Fruit fly (Drosophila melanogaster): Measurements from ENCODE around the gene Syx13.
A peak's percentile ranks its signal among the peaks of the same experiment; 100 is the strongest.

The Syx13 gene

dm6 chr3L:13068293-13068692, 24.1 kb downstream of the Syx13 start:
- no peak for TF ChIP-seq N (GFP tag; optimal IDR thresholded peaks at IDR 0.05)
- TF ChIP-seq fru (GFP tag; optimal IDR thresholded peaks at IDR 0.05): no peak
- no peak for TF ChIP-seq sv (GFP tag; optimal IDR thresholded peaks at IDR 0.05)
- TF ChIP-seq Hnf4 (GFP tag; optimal IDR thresholded peaks at IDR 0.05): no peak
- no peak for TF ChIP-seq CG32264 (GFP tag; optimal IDR thresholded peaks at IDR 0.05)
- TF ChIP-seq brk (GFP tag; optimal IDR thresholded peaks at IDR 0.05): no peak
- TF ChIP-seq Mio (GFP tag; optimal IDR thresholded peaks at IDR 0.05): no peak

- TF ChIP-seq psq (GFP tag; optimal IDR thresholded peaks at IDR 0.05): peak; percentile 44
- TF ChIP-seq fru (GFP tag; optimal IDR thresholded peaks at IDR 0.05): no peak
- TF ChIP-seq usp (GFP tag; optimal IDR thresholded peaks at IDR 0.05): no peak
- no peak for TF ChIP-seq dsf (GFP tag; optimal IDR thresholded peaks at IDR 0.05; ENCODE audit: borderline replicate concordance)
- TF ChIP-seq CrebA (GFP tag; optimal IDR thresholded peaks at IDR 0.05; ENCODE audit: borderline replicate concordance): peak; percentile 9
- TF ChIP-seq brk (GFP tag; optimal IDR thresholded peaks at IDR 0.05): no peak
- TF ChIP-seq sage (GFP tag; optimal IDR thresholded peaks at IDR 0.05): no peak
These were observed 29.9 kb downstream of the Syx13 start for dm6 chr3L:13074084-13074624.

- no peak for TF ChIP-seq Dif (GFP tag; optimal IDR thresholded peaks at IDR 0.05; ENCODE audit: partially characterized antibody)
- TF ChIP-seq woc (GFP tag; optimal IDR thresholded peaks at IDR 0.05): no peak
- no peak for TF ChIP-seq dl (GFP tag; optimal IDR thresholded peaks at IDR 0.05; ENCODE audit: insufficient read depth in 1 of 2, partially characterized antibody in 2 of 2)
- TF ChIP-seq Mio (GFP tag; optimal IDR thresholded peaks at IDR 0.05): no peak
- TF ChIP-seq Hr78 (GFP tag; optimal IDR thresholded peaks at IDR 0.05): no peak
- no peak for TF ChIP-seq GATAd (GFP tag; optimal IDR thresholded peaks at IDR 0.05)
- TF ChIP-seq Rel (GFP tag; optimal IDR thresholded peaks at IDR 0.05): no peak
- TF ChIP-seq Rel (tag; optimal IDR thresholded peaks at IDR 0.05): no peak
- no peak for TF ChIP-seq CrebA (GFP tag; optimal IDR thresholded peaks at IDR 0.05; ENCODE audit: borderline replicate concordance)
- no peak for TF ChIP-seq Hr83 (GFP tag; optimal IDR thresholded peaks at IDR 0.05; ENCODE audit: poor library complexity, severe bottlenecking)
- TF ChIP-seq Jra (GFP tag; optimal IDR thresholded peaks at IDR 0.05): no peak
- TF ChIP-seq foxo (GFP tag; optimal IDR thresholded peaks at IDR 0.05): no peak
- TF ChIP-seq dsf (GFP tag; optimal IDR thresholded peaks at IDR 0.05; ENCODE audit: borderline replicate concordance): no peak
- TF ChIP-seq Sp1 (GFP tag; optimal IDR thresholded peaks at IDR 0.05): no peak
These were observed 33.1 kb downstream of the Syx13 start for dm6 chr3L:13077326-13077725.

dm6 chr3L:13080418-13080817, 36.2 kb downstream of the Syx13 start:
- TF ChIP-seq dsf (GFP tag; optimal IDR thresholded peaks at IDR 0.05; ENCODE audit: borderline replicate concordance): no peak
- TF ChIP-seq dmrt93B (GFP tag; optimal IDR thresholded peaks at IDR 0.05): no peak
- no peak for TF ChIP-seq dl (GFP tag; optimal IDR thresholded peaks at IDR 0.05; ENCODE audit: insufficient read depth in 1 of 2, partially characterized antibody in 2 of 2)
- TF ChIP-seq woc (GFP tag; optimal IDR thresholded peaks at IDR 0.05): no peak
- no peak for TF ChIP-seq jim (GFP tag; optimal IDR thresholded peaks at IDR 0.05)

- TF ChIP-seq Jra (GFP tag; optimal IDR thresholded peaks at IDR 0.05): no peak
- no peak for TF ChIP-seq jim (GFP tag; optimal IDR thresholded peaks at IDR 0.05)
- no peak for TF ChIP-seq N (GFP tag; optimal IDR thresholded peaks at IDR 0.05)
- no peak for TF ChIP-seq sv (GFP tag; optimal IDR thresholded peaks at IDR 0.05)
- TF ChIP-seq dsf (GFP tag; optimal IDR thresholded peaks at IDR 0.05; ENCODE audit: borderline replicate concordance): no peak
- no peak for TF ChIP-seq Hr83 (GFP tag; optimal IDR thresholded peaks at IDR 0.05; ENCODE audit: poor library complexity, severe bottlenecking)
- TF ChIP-seq dmrt93B (GFP tag; optimal IDR thresholded peaks at IDR 0.05): no peak
- no peak for TF ChIP-seq CG32264 (GFP tag; optimal IDR thresholded peaks at IDR 0.05)
- no peak for TF ChIP-seq h (GFP tag; optimal IDR thresholded peaks at IDR 0.05)
- TF ChIP-seq Mio (GFP tag; optimal IDR thresholded peaks at IDR 0.05): no peak
- no peak for TF ChIP-seq Myc (optimal IDR thresholded peaks at IDR 0.05)
- TF ChIP-seq CG9705 (GFP tag; optimal IDR thresholded peaks at IDR 0.05): no peak
- TF ChIP-seq dl (GFP tag; optimal IDR thresholded peaks at IDR 0.05; ENCODE audit: insufficient read depth in 1 of 2, partially characterized antibody in 2 of 2): no peak
- TF ChIP-seq Dfd (GFP tag; optimal IDR thresholded peaks at IDR 0.05): no peak
These were observed 37.2 kb downstream of the Syx13 start for dm6 chr3L:13081284-13081937.
